Worm (Caenorhabditis elegans) whole organism, L2 larva: ENCODE data around the gene C54E10.3.

Source experiments
- C34F6.9 ChIP-seq: fragments of 150-350 bp; optimal IDR thresholded peaks from 2 replicates; lab custom pipeline; 2014; ENCODE audit warnings: missing biosample characterization, missing genetic modification characterization
- R02D3.7 ChIP-seq: fragments of 150-350 bp; optimal IDR thresholded peaks from 2 replicates; lab custom pipeline; 2014; ENCODE audit warnings: missing biosample characterization, missing genetic modification characterization
- ZK546.5 ChIP-seq: sonication (generic microtip); optimal IDR thresholded peaks from 2 replicates; lab custom pipeline; 2017; ENCODE audit warnings: missing biosample characterization, missing genetic modification characterization
- alr-1 ChIP-seq: fragments of 150-350 bp; optimal IDR thresholded peaks from 2 replicates; lab custom pipeline; 2014; ENCODE audit warnings: missing biosample characterization, missing genetic modification characterization
- aly-2 ChIP-seq: fragments of 150-350 bp; optimal IDR thresholded peaks from 2 replicates; lab custom pipeline; 2014; ENCODE audit warnings: missing biosample characterization, missing genetic modification characterization
- ceh-16 ChIP-seq: fragments of 150-350 bp; optimal IDR thresholded peaks from 2 replicates; lab custom pipeline; 2014; ENCODE audit warnings: missing biosample characterization, missing genetic modification characterization
- ceh-82 ChIP-seq: fragments of 150-350 bp; optimal IDR thresholded peaks from 2 replicates; lab custom pipeline; 2014; ENCODE audit warnings: missing biosample characterization, missing genetic modification characterization
- crh-2 ChIP-seq: sonication (generic microtip); optimal IDR thresholded peaks from 2 replicates; lab custom pipeline; 2017; ENCODE audit warnings: missing biosample characterization, missing genetic modification characterization
- dmd-4 ChIP-seq: sonication (generic microtip); optimal IDR thresholded peaks from 2 replicates; lab custom pipeline; 2017; ENCODE audit warnings: missing biosample characterization, missing genetic modification characterization
- egl-27 ChIP-seq: sonication (generic microtip); optimal IDR thresholded peaks from 3 replicates; lab custom pipeline; 2017; ENCODE audit warnings: missing biosample characterization, missing genetic modification reagents, missing genetic modification characterization
- elt-1 ChIP-seq: fragments of 150-350 bp; optimal IDR thresholded peaks from 2 replicates; lab custom pipeline; 2014; ENCODE audit warnings: missing biosample characterization, missing genetic modification characterization
- fos-1 ChIP-seq: fragments of 150-350 bp; optimal IDR thresholded peaks from 2 replicates; lab custom pipeline; 2014; ENCODE audit warnings: missing biosample characterization, missing genetic modification characterization
- gmeb-1 ChIP-seq: fragments of 150-350 bp; optimal IDR thresholded peaks from 2 replicates; lab custom pipeline; 2014; ENCODE audit warnings: missing biosample characterization, missing genetic modification characterization
- lin-11 ChIP-seq: fragments of 150-350 bp; sonication (generic microtip); optimal IDR thresholded peaks from 2 replicates; lab custom pipeline; 2014; ENCODE audit warnings: missing biosample characterization, missing genetic modification characterization, inconsistent platforms, mixed read lengths
- lin-13 ChIP-seq: fragments of 150-350 bp; optimal IDR thresholded peaks from 2 replicates; lab custom pipeline; 2014; ENCODE audit warnings: missing biosample characterization, missing genetic modification reagents, missing genetic modification characterization
- lin-39 ChIP-seq: fragments of 150-350 bp; optimal IDR thresholded peaks from 2 replicates; lab custom pipeline; 2014; ENCODE audit warnings: missing biosample characterization, missing genetic modification reagents, missing genetic modification characterization
- lsy-2 ChIP-seq, 2 experiments: fragments of 150-350 bp in 1 of 2; sonication (generic microtip) in 1 of 2; optimal IDR thresholded peaks; 2 replicates each; lab custom pipeline; 2014 to 2017; ENCODE audit warnings: missing biosample characterization in 2 of 2, missing genetic modification characterization in 2 of 2
- mab-5 ChIP-seq: fragments of 150-350 bp; optimal IDR thresholded peaks from 2 replicates; lab custom pipeline; 2014; ENCODE audit warnings: missing biosample characterization, missing genetic modification characterization
- mbf-1 ChIP-seq: sonication (generic microtip); optimal IDR thresholded peaks from 2 replicates; lab custom pipeline; 2017; ENCODE audit warnings: missing biosample characterization, missing genetic modification characterization
- mdl-1 ChIP-seq, 2 experiments: fragments of 150-350 bp in 1 of 2; sonication (generic microtip) in 1 of 2; optimal IDR thresholded peaks; 2 replicates each; lab custom pipeline; 2017; ENCODE audit warnings: missing biosample characterization in 2 of 2, missing genetic modification characterization in 2 of 2
- nhr-10 ChIP-seq: sonication (generic microtip); optimal IDR thresholded peaks from 2 replicates; lab custom pipeline; 2017; ENCODE audit warnings: missing biosample characterization, missing genetic modification characterization
- nhr-12 ChIP-seq: fragments of 150-350 bp; optimal IDR thresholded peaks from 2 replicates; lab custom pipeline; 2014; ENCODE audit warnings: missing biosample characterization, missing genetic modification characterization
- nhr-129 ChIP-seq: fragments of 150-350 bp; optimal IDR thresholded peaks from 2 replicates; lab custom pipeline; 2014; ENCODE audit warnings: missing biosample characterization, missing genetic modification characterization
- nhr-23 ChIP-seq: fragments of 150-350 bp; optimal IDR thresholded peaks from 2 replicates; lab custom pipeline; 2014; ENCODE audit warnings: missing biosample characterization, missing genetic modification reagents, missing genetic modification characterization
- nhr-25 ChIP-seq: fragments of 150-350 bp; sonication (generic microtip); optimal IDR thresholded peaks from 3 replicates; lab custom pipeline; 2014; ENCODE audit warnings: missing biosample characterization, missing genetic modification characterization
- peb-1 ChIP-seq: fragments of 150-350 bp; optimal IDR thresholded peaks from 2 replicates; lab custom pipeline; 2014; ENCODE audit warnings: missing biosample characterization, missing genetic modification characterization
- sem-4 ChIP-seq: fragments of 150-350 bp; optimal IDR thresholded peaks from 2 replicates; lab custom pipeline; 2014; ENCODE audit warnings: missing biosample characterization, missing genetic modification reagents, missing genetic modification characterization
- skn-1 ChIP-seq: sonication (generic microtip); optimal IDR thresholded peaks from 2 replicates; lab custom pipeline; 2017; ENCODE audit warnings: missing biosample characterization, missing genetic modification characterization
- sma-9 ChIP-seq, 2 experiments: fragments of 150-350 bp in 1 of 2; sonication (generic microtip) in 1 of 2; optimal IDR thresholded peaks; 2 replicates each; lab custom pipeline; 2014 to 2016; ENCODE audit warnings: missing genetic modification characterization in 2 of 2, mild to moderate bottlenecking in 1 of 2, missing biosample characterization in 1 of 2, missing compliant biosample characterization in 1 of 2, missing genetic modification reagents in 1 of 2, moderate library complexity in 1 of 2
- snpc-4 ChIP-seq: fragments of 150-350 bp; optimal IDR thresholded peaks from 2 replicates; lab custom pipeline; 2014; ENCODE audit warnings: missing biosample characterization, missing genetic modification characterization
- unc-62 ChIP-seq: fragments of 150-350 bp; optimal IDR thresholded peaks from 2 replicates; lab custom pipeline; 2014; ENCODE audit warnings: missing biosample characterization, missing genetic modification reagents, missing genetic modification characterization
- ztf-11 ChIP-seq: sonication (generic microtip); optimal IDR thresholded peaks from 2 replicates; lab custom pipeline; 2017; ENCODE audit warnings: missing biosample characterization, missing genetic modification characterization
- ztf-4 ChIP-seq: fragments of 150-350 bp; optimal IDR thresholded peaks from 2 replicates; lab custom pipeline; 2014; ENCODE audit warnings: missing biosample characterization, missing genetic modification characterization

The C54E10.3 gene

DNA sequence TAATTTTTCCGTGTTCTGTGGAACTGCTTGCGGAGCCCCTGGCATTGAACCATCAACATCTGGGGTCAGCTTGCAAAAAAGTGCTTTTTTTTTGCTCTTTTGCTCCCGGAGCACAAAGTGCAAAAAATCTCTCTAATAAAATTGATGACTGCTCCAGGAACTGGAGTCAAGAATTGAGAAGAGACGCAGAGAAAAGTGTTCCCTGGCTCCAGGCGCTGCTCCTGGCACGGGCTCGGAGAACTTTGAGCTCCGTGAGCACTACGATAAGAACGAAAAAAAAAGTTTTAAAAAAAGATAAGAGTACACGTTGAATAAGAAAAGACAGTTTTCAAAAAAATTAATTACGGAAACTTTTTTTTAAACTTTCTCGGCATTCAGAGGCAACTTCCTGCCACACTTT is 28.1 kb upstream of the C54E10.3 start:
- TF ChIP-seq lin-11 = no peak
- no peak for TF ChIP-seq skn-1 (tag; lab: Kevin White, UChicago)
- no peak for TF ChIP-seq nhr-23 (tag; lab: Kevin White, UChicago)
- TF ChIP-seq ceh-16 (tag; lab: Kevin White, UChicago) = no peak
- peak; percentile 60 for TF ChIP-seq sma-9 (GFP tag; optimal IDR thresholded peaks at IDR 0.05; lab: Kevin White, UChicago)
- no peak for TF ChIP-seq sma-9 (tag; optimal IDR thresholded peaks at IDR 0.05; lab: Kevin White, UChicago)
- TF ChIP-seq nhr-25 (tag; lab: Kevin White, UChicago) = no peak
- peak; percentile 58 for TF ChIP-seq fos-1 (tag; lab: Kevin White, UChicago)
- TF ChIP-seq mbf-1 (tag; lab: Kevin White, UChicago) = no peak
- TF ChIP-seq crh-2 (tag; lab: Kevin White, UChicago) = peak; percentile 11
- TF ChIP-seq egl-27 = no peak

DNA sequence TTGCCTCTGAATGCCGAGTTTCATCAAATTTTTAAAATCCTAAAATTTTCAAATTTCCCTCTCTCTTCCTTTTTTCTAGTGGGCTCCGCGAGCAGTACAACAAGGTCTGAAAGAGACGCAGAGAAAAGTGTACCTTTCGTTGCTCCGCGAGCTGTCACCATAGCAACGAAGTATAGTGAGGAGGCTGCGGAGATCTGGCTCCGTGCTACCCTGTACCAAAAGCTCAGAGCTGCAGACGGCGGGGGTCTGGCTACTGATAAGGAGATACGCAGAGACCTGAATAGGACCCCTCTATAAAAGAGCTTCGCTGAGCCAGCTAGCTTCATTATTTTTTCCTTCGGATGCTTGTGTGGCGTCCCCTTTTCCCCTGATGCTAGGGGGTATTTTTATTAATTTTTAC is 27.3 kb upstream of the C54E10.3 start, which contains the start of gene Y17D7B.10:
Gene Y17D7B.10, plus strand, starts transcription at position 243 of the 400 bp plus-strand sequence.
- peak; percentile 32 for TF ChIP-seq lin-11
- no peak for TF ChIP-seq nhr-129 (tag; lab: Kevin White, UChicago)
- TF ChIP-seq, all 48 proteins: peak for 1

DNA sequence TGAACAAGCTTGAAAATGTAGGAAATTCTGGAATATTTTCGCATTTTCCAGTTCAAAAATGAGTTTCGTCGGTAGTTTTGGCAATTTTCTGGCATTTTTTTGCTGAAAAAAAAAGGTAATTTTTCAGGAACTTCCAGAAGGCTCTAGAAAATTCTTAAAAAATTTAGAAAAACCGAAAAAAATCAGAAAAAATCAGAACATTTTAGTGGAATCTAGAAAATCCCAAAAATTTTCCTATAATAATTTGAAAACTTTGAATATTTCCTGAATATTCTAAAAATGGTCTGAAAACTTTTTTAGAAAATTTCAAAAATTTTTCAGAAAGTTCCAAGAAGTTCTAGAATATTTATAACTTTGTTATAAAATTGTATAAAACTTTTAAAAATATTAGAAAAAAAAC is 24.1 kb upstream of the C54E10.3 start, which contains the start of gene Y17D7B.3:
Gene Y17D7B.3, minus strand, starts transcription at position 101 of the 400 bp plus-strand sequence.
- TF ChIP-seq C34F6.9 (tag; lab: Kevin White, UChicago) (no peak), ceh-82 (tag; lab: Kevin White, UChicago) (no peak), lsy-2 (tag; optimal IDR thresholded peaks at IDR 0.05; lab: Kevin White, UChicago) (no peak), peb-1 (no peak), nhr-12 (tag; lab: Kevin White, UChicago) (no peak), lin-39 (no peak), alr-1 (tag; lab: Kevin White, UChicago) (no peak), dmd-4 (tag; lab: Kevin White, UChicago) (no peak), aly-2 (tag; lab: Kevin White, UChicago) (no peak), nhr-10 (tag; lab: Kevin White, UChicago) (no peak), lin-13 (GFP tag; lab: Kevin White, UChicago) (no peak), gmeb-1 (tag; lab: Kevin White, UChicago) (no peak), ceh-16 (tag; lab: Kevin White, UChicago) (no peak), mab-5 (tag; lab: Kevin White, UChicago) (no peak), mdl-1 (tag; optimal IDR thresholded peaks at IDR 0.05; lab: Kevin White, UChicago) (no peak), nhr-25 (tag; lab: Kevin White, UChicago) (no peak), sma-9 (GFP tag; optimal IDR thresholded peaks at IDR 0.05; lab: Kevin White, UChicago) (no peak), sma-9 (tag; optimal IDR thresholded peaks at IDR 0.05; lab: Kevin White, UChicago) (no peak), ZK546.5 (no peak), ztf-11 (tag; lab: Kevin White, UChicago) (no peak)
- TF ChIP-seq, all 48 proteins: peak for 0

DNA sequence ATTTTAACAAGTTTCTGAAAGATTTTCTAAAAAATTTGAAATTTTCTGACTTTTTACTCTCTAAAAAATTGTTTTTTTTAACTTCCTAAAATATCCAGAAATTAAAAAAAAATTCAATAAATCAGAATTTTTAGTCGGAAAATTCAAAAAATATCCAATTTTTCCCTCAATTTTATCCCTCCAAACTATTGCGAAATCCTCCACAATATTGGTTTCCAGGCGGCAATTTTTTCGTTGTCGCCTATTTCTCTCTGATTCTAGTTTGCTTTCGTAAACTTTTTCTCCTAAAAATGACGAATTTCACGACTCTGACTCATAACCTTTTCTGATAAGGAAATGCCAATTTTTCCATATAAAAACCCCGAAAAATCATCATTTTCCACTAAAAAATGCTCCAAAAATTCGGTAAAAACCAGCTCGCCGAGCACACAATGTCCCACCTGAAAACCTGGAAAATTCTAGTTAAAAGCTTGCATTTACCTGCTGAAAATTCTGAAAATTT is 23.3 kb upstream of the C54E10.3 start, which contains the start of gene Y17D7B.2:
Gene Y17D7B.2, plus strand, starts transcription at position 323 of the 502 bp plus-strand sequence.
- TF ChIP-seq ztf-4 (tag; lab: Kevin White, UChicago) = no peak
- TF ChIP-seq sem-4 (tag; lab: Kevin White, UChicago) = no peak
- TF ChIP-seq ceh-82 (tag; lab: Kevin White, UChicago) = no peak
- peak; percentile 73 for TF ChIP-seq fos-1 (tag; lab: Kevin White, UChicago)

DNA sequence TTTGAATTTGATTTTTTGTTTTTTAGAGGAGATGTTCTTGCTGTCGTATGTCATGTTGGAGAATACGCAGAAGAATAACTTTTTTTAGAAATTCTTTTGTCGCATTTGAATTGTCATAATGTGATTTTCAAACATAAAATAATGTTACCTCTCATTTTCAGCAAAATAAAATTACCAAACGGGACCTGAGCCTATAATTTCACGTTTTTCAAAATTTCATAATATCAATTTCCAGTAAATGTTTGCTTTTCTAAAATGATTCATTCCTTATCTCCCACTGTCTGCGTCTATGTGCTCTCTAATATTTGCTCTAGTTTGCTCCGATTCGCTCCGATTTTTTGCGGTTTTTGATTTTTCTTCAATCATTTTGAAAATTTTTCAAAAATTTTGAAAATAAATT is 20.1 kb upstream of the C54E10.3 start, which contains the start of gene nhr-231:
Gene nhr-231, plus strand, starts transcription at position 301 of the 400 bp plus-strand sequence.
- TF ChIP-seq nhr-23 (tag; lab: Kevin White, UChicago) = no peak
- TF ChIP-seq snpc-4 (tag; lab: Kevin White, UChicago) = no peak
- no peak for TF ChIP-seq lin-13 (GFP tag; lab: Kevin White, UChicago)
- TF ChIP-seq unc-62 (GFP tag; lab: Kevin White, UChicago) = no peak
- TF ChIP-seq fos-1 (tag; lab: Kevin White, UChicago) = peak; percentile 34

- no peak for TF ChIP-seq R02D3.7 (tag; lab: Kevin White, UChicago)
- TF ChIP-seq alr-1 (tag; lab: Kevin White, UChicago) = no peak
- TF ChIP-seq fos-1 (tag; lab: Kevin White, UChicago) = peak; percentile 81
- TF ChIP-seq elt-1 = no peak
- no peak for TF ChIP-seq crh-2 (tag; lab: Kevin White, UChicago)
These were observed 10.0 kb upstream of the C54E10.3 start, which contains the start of gene nhr-170 for ce11 chrV:18800811-18801210. Gene nhr-170, minus strand, starts transcription at chrV:18800826.
